Fruit fly (Drosophila melanogaster) whole organism, embryonic: Measurements from ENCODE around the gene sdt.
A peak's percentile ranks its signal among the peaks of the same experiment; 100 is the strongest.

Experiments used
- Abd-B ChIP-seq: fragments of 200-800 bp; sonication (Bioruptor generic); optimal IDR thresholded peaks from 2 replicates; lab custom pipeline; 2018; ENCODE audit warnings: missing biosample characterization, mild to moderate bottlenecking, missing genetic modification characterization, moderate library complexity
- Atf3 ChIP-seq: fragments of 200-800 bp; sonication (Bioruptor generic); optimal IDR thresholded peaks from 3 replicates; lab custom pipeline; 2016; ENCODE audit warnings: missing biosample characterization, missing genetic modification characterization
- B-H2 ChIP-seq: fragments of 200-800 bp; sonication (Bioruptor generic); optimal IDR thresholded peaks from 2 replicates; lab custom pipeline; 2018; ENCODE audit warnings: missing biosample characterization, mild to moderate bottlenecking, missing genetic modification characterization
- Bdp1 ChIP-seq: fragments of 200-800 bp; sonication (Bioruptor generic); optimal IDR thresholded peaks from 3 replicates; lab custom pipeline; 2016; ENCODE audit warnings: missing biosample characterization, missing genetic modification characterization
- Blimp-1 ChIP-seq: fragments of 200-800 bp; sonication (Bioruptor generic); optimal IDR thresholded peaks from 3 replicates; lab custom pipeline; 2018; ENCODE audit warnings: missing biosample characterization, missing genetic modification characterization, mild to moderate bottlenecking, moderate library complexity, missing genetic modification reagents
- CG10462 ChIP-seq: fragments of 200-800 bp; sonication (Bioruptor generic); optimal IDR thresholded peaks from 2 replicates; lab custom pipeline; 2016; ENCODE audit warnings: missing biosample characterization, missing genetic modification characterization
- CG10959 ChIP-seq: fragments of 200-800 bp; sonication (Bioruptor generic); IDR thresholded peaks from 2 replicates; pipeline ENCODE4 v1.3.6; 2022; ENCODE audit warnings: missing biosample characterization, missing genetic modification characterization
- CG11695 ChIP-seq: fragments of 200-800 bp; sonication (Bioruptor generic); IDR thresholded peaks from 3 replicates; pipeline ENCODE4 v1.3.6; 2022; ENCODE audit warnings: missing biosample characterization, missing genetic modification characterization
- CG12744 ChIP-seq: fragments of 200-800 bp; sonication (Bioruptor generic); optimal IDR thresholded peaks from 2 replicates; lab custom pipeline; 2016; ENCODE audit warnings: missing biosample characterization, missing genetic modification characterization
- CG13624 ChIP-seq: fragments of 200-800 bp; sonication (Bioruptor generic); optimal IDR thresholded peaks from 2 replicates; lab custom pipeline; 2016; ENCODE audit warnings: missing biosample characterization, missing genetic modification characterization
- CG13775 ChIP-seq: fragments of 200-800 bp; sonication (Bioruptor generic); optimal IDR thresholded peaks from 3 replicates; lab custom pipeline; 2017; ENCODE audit warnings: missing biosample characterization, mild to moderate bottlenecking, missing genetic modification characterization
- CG14014 ChIP-seq: fragments of 200-800 bp; sonication (Bioruptor generic); IDR thresholded peaks from 2 replicates; pipeline ENCODE4 v1.3.6; 2022; ENCODE audit warnings: missing biosample characterization, missing genetic modification characterization
- CG15514 ChIP-seq: fragments of 200-800 bp; sonication (Bioruptor generic); optimal IDR thresholded peaks from 3 replicates; lab custom pipeline; 2017; ENCODE audit warnings: missing biosample characterization, missing genetic modification characterization, mild to moderate bottlenecking, moderate library complexity, missing genetic modification reagents
- CG17912 ChIP-seq: fragments of 200-800 bp; sonication (Bioruptor generic); optimal IDR thresholded peaks from 2 replicates; lab custom pipeline; 2018; ENCODE audit warnings: missing biosample characterization, mild to moderate bottlenecking, missing genetic modification characterization
- CG31441 ChIP-seq: fragments of 200-800 bp; sonication (Bioruptor generic); IDR thresholded peaks from 2 replicates; pipeline ENCODE4 v1.3.6; 2022; ENCODE audit warnings: missing biosample characterization, missing genetic modification characterization
- CG33213 ChIP-seq: fragments of 200-800 bp; sonication (Bioruptor generic); optimal IDR thresholded peaks from 3 replicates; lab custom pipeline; 2016; ENCODE audit warnings: missing biosample characterization, missing genetic modification characterization
- CG3838 ChIP-seq: fragments of 200-800 bp; sonication (Bioruptor generic); optimal IDR thresholded peaks from 3 replicates; lab custom pipeline; 2016; ENCODE audit warnings: missing biosample characterization, missing genetic modification characterization
- CG4424 ChIP-seq: fragments of 200-800 bp; sonication (Bioruptor generic); optimal IDR thresholded peaks from 3 replicates; lab custom pipeline; 2016; ENCODE audit warnings: missing biosample characterization, missing genetic modification characterization
- CG7987 ChIP-seq: fragments of 200-800 bp; sonication (Bioruptor generic); optimal IDR thresholded peaks from 2 replicates; lab custom pipeline; 2018; ENCODE audit warnings: missing biosample characterization, mild to moderate bottlenecking, missing genetic modification characterization, moderate library complexity
- D19B ChIP-seq: fragments of 200-800 bp; sonication (Bioruptor generic); optimal IDR thresholded peaks from 2 replicates; lab custom pipeline; 2017; ENCODE audit warnings: missing biosample characterization, mild to moderate bottlenecking, missing genetic modification characterization
- Deaf1 ChIP-seq: fragments of 200-800 bp; optimal IDR thresholded peaks from 3 replicates; lab custom pipeline; 2019; ENCODE audit warnings: missing biosample characterization, mild to moderate bottlenecking, missing genetic modification characterization, moderate library complexity
- E2f1 ChIP-seq: fragments of 200-800 bp; sonication (Bioruptor generic); IDR thresholded peaks from 2 replicates; pipeline ENCODE4 v1.3.6; 2022; ENCODE audit warnings: missing biosample characterization, missing genetic modification characterization
- Fer3 ChIP-seq: fragments of 200-800 bp; sonication (Bioruptor generic); optimal IDR thresholded peaks from 2 replicates; lab custom pipeline; 2018; ENCODE audit warnings: missing biosample characterization, mild to moderate bottlenecking, missing genetic modification characterization, moderate library complexity
- H2.0 ChIP-seq: fragments of 200-800 bp; sonication (Bioruptor generic); IDR thresholded peaks from 2 replicates; pipeline ENCODE4 v1.3.6; 2022; ENCODE audit warnings: missing biosample characterization, missing genetic modification characterization
- Hey ChIP-seq: fragments of 200-800 bp; sonication (Bioruptor generic); optimal IDR thresholded peaks from 3 replicates; lab custom pipeline; 2018; ENCODE audit warnings: missing biosample characterization, mild to moderate bottlenecking, missing genetic modification characterization
- Jarid2 ChIP-seq: fragments of 200-800 bp; sonication (Bioruptor generic); optimal IDR thresholded peaks from 3 replicates; lab custom pipeline; 2017; ENCODE audit warnings: mild to moderate bottlenecking, missing biosample characterization, missing genetic modification reagents, missing genetic modification characterization
- Lim3 ChIP-seq: fragments of 200-800 bp; sonication (Bioruptor generic); IDR thresholded peaks from 2 replicates; pipeline ENCODE4 v1.3.6; 2022; ENCODE audit warnings: missing biosample characterization, missing genetic modification characterization
- Nf-YA ChIP-seq: fragments of 200-800 bp; sonication (Bioruptor generic); IDR thresholded peaks from 2 replicates; pipeline ENCODE4 v1.3.6; 2022; ENCODE audit warnings: missing biosample characterization, missing genetic modification characterization
- Oaz ChIP-seq: fragments of 200-800 bp; sonication (Bioruptor generic); IDR thresholded peaks from 2 replicates; pipeline ENCODE4 v1.3.6; 2022; ENCODE audit warnings: missing biosample characterization, missing genetic modification characterization
- Sin3A ChIP-seq: fragments of >200 bp; optimal IDR thresholded peaks from 2 replicates; lab custom pipeline; 2018
- Vsx1 ChIP-seq: fragments of 200-800 bp; sonication (Bioruptor generic); optimal IDR thresholded peaks from 2 replicates; lab custom pipeline; 2017; ENCODE audit warnings: missing biosample characterization, mild to moderate bottlenecking, missing genetic modification characterization, missing genetic modification reagents
- Xrp1 ChIP-seq: fragments of 200-800 bp; sonication (Bioruptor generic); IDR thresholded peaks from 2 replicates; pipeline ENCODE4 v1.3.6; 2022; ENCODE audit warnings: missing biosample characterization, missing genetic modification characterization
- YL-1 ChIP-seq: fragments of 200-800 bp; sonication (Bioruptor generic); optimal IDR thresholded peaks from 3 replicates; lab custom pipeline; 2017; ENCODE audit warnings: missing biosample characterization, mild to moderate bottlenecking, missing genetic modification characterization
- ab ChIP-seq: fragments of 200-800 bp; sonication (Bioruptor generic); optimal IDR thresholded peaks from 2 replicates; lab custom pipeline; 2016; ENCODE audit warnings: missing biosample characterization, missing genetic modification characterization
- amos ChIP-seq: fragments of 200-800 bp; sonication (Bioruptor generic); IDR thresholded peaks from 2 replicates; pipeline ENCODE4 v1.3.6; 2022; ENCODE audit warnings: missing biosample characterization, missing genetic modification characterization; ENCODE audit not compliant: partially characterized antibody
- ap ChIP-seq: fragments of 200-800 bp; sonication (Bioruptor generic); IDR thresholded peaks from 2 replicates; pipeline ENCODE4 v1.3.6; 2022; ENCODE audit warnings: missing biosample characterization, missing genetic modification characterization
- bab2 ChIP-seq: fragments of 200-800 bp; sonication (Bioruptor generic); optimal IDR thresholded peaks from 2 replicates; lab custom pipeline; 2016; ENCODE audit warnings: missing biosample characterization, missing genetic modification characterization
- caup ChIP-seq: fragments of 200-800 bp; sonication (Bioruptor generic); optimal IDR thresholded peaks from 3 replicates; lab custom pipeline; 2017; ENCODE audit warnings: missing biosample characterization, mild to moderate bottlenecking, missing genetic modification characterization, moderate library complexity; ENCODE audit not compliant: severe bottlenecking
- crp ChIP-seq, 2 experiments: fragments of 200-800 bp; sonication (Bioruptor generic); optimal IDR thresholded peaks; 2 replicates in 1 of 2; 3 replicates in 1 of 2; lab custom pipeline; 2017; ENCODE audit warnings: missing biosample characterization in 2 of 2, missing genetic modification characterization in 2 of 2, mild to moderate bottlenecking in 1 of 2, moderate library complexity in 1 of 2
- danr ChIP-seq: fragments of 200-800 bp; sonication (Bioruptor generic); IDR thresholded peaks from 2 replicates; pipeline ENCODE4 v1.3.6; 2022; ENCODE audit warnings: missing biosample characterization, missing genetic modification characterization
- dmrt11E ChIP-seq: fragments of 200-800 bp; sonication (Bioruptor generic); optimal IDR thresholded peaks from 3 replicates; lab custom pipeline; 2018; ENCODE audit warnings: missing biosample characterization, mild to moderate bottlenecking, missing genetic modification characterization, moderate library complexity
- gro ChIP-seq: fragments of 200-800 bp; sonication (Bioruptor generic); optimal IDR thresholded peaks from 2 replicates; lab custom pipeline; 2016; ENCODE audit warnings: missing biosample characterization, missing genetic modification characterization
- luna ChIP-seq: fragments of 200-800 bp; sonication (Bioruptor generic); optimal IDR thresholded peaks from 2 replicates; lab custom pipeline; 2016; ENCODE audit warnings: missing biosample characterization, missing genetic modification characterization
- nau ChIP-seq: fragments of 200-800 bp; sonication (Bioruptor generic); optimal IDR thresholded peaks from 3 replicates; lab custom pipeline; 2017; ENCODE audit warnings: missing biosample characterization, mild to moderate bottlenecking, missing genetic modification characterization, missing genetic modification reagents
- nerfin-1 ChIP-seq: fragments of 200-800 bp; sonication (Bioruptor generic); optimal IDR thresholded peaks from 3 replicates; lab custom pipeline; 2019; ENCODE audit warnings: missing biosample characterization, mild to moderate bottlenecking, missing genetic modification characterization, moderate library complexity
- pros ChIP-seq: fragments of 200-800 bp; sonication (Bioruptor generic); optimal IDR thresholded peaks from 3 replicates; lab custom pipeline; 2019; ENCODE audit warnings: missing biosample characterization, mild to moderate bottlenecking, missing genetic modification characterization, moderate library complexity
- stc ChIP-seq: fragments of 200-800 bp; sonication (Bioruptor generic); IDR thresholded peaks from 2 replicates; pipeline ENCODE4 v1.3.6; 2022; ENCODE audit warnings: missing biosample characterization, missing genetic modification characterization
- sug ChIP-seq: fragments of 200-800 bp; optimal IDR thresholded peaks from 2 replicates; lab custom pipeline; 2019; ENCODE audit warnings: missing biosample characterization, mild to moderate bottlenecking, missing genetic modification characterization, moderate library complexity
- tx ChIP-seq: fragments of 200-800 bp; sonication (Bioruptor generic); optimal IDR thresholded peaks from 2 replicates; lab custom pipeline; 2016; ENCODE audit warnings: missing biosample characterization, missing genetic modification characterization
- usp ChIP-seq: fragments of >200 bp; optimal IDR thresholded peaks from 2 replicates; lab custom pipeline; 2017; ENCODE audit warnings: missing biosample characterization, missing genetic modification characterization
- zen ChIP-seq: fragments of 200-800 bp; sonication (Bioruptor generic); optimal IDR thresholded peaks from 3 replicates; lab custom pipeline; 2018; ENCODE audit warnings: missing biosample characterization, mild to moderate bottlenecking, missing genetic modification characterization, moderate library complexity

The sdt gene

dm6 chrX:8271363-8272061 is 93.2 kb downstream of the sdt start, which contains the start of gene Corp (continued):
- no peak for TF ChIP-seq B-H2 (GFP tag; lab: Kevin White, UChicago)
- no peak for TF ChIP-seq Abd-B (GFP tag; lab: Kevin White, UChicago)
- TF ChIP-seq D19B (GFP tag; lab: Kevin White, UChicago): no peak
- TF ChIP-seq Lim3: no peak
- TF ChIP-seq CG11695: no peak; the same call in 2 of the 3 replicates
- no peak for TF ChIP-seq usp (GFP tag; lab: Kevin White, UChicago)
- TF ChIP-seq CG10462 (GFP tag; lab: Kevin White, UChicago): no peak
- no peak for TF ChIP-seq CG14014
- TF ChIP-seq amos (GFP tag; lab: Robert Waterston, UW): no peak
- TF ChIP-seq Hey (tag; lab: Kevin White, UChicago): no peak
- no peak for TF ChIP-seq CG13775 (GFP tag; lab: Kevin White, UChicago)
- TF ChIP-seq CG12744: no peak
- peak; percentile 48; the same call in 1 of the 2 replicates for TF ChIP-seq Xrp1 (GFP tag; lab: Robert Waterston, UW)
- no peak for TF ChIP-seq danr (GFP tag; lab: Robert Waterston, UW)
- no peak for TF ChIP-seq ap (GFP tag; lab: Robert Waterston, UW)
- TF ChIP-seq tx (GFP tag; lab: Kevin White, UChicago): no peak
- no peak for TF ChIP-seq CG13624 (GFP tag; lab: Kevin White, UChicago)
- no peak for TF ChIP-seq CG3838
- no peak for TF ChIP-seq CG33213 (GFP tag; lab: Kevin White, UChicago)
- no peak for TF ChIP-seq Sin3A (lab: Kevin White, UChicago)
- TF ChIP-seq Vsx1 (GFP tag; lab: Kevin White, UChicago): no peak
- TF ChIP-seq luna (GFP tag; lab: Kevin White, UChicago): no peak
- peak; percentile 16 for TF ChIP-seq Deaf1 (tag; lab: Kevin White, UChicago)
- TF ChIP-seq CG7987 (GFP tag; lab: Kevin White, UChicago): no peak
- TF ChIP-seq bab2 (GFP tag; lab: Kevin White, UChicago): no peak
- no peak for TF ChIP-seq crp (GFP tag; optimal IDR thresholded peaks at IDR 0.05; lab: Kevin White, UChicago)
- no peak for TF ChIP-seq gro (GFP tag; lab: Kevin White, UChicago)
- TF ChIP-seq Atf3 (GFP tag; lab: Kevin White, UChicago): no peak
- no peak for TF ChIP-seq H2.0 (GFP tag; lab: Robert Waterston, UW)
- no peak for TF ChIP-seq Bdp1 (GFP tag; lab: Kevin White, UChicago)
- no peak for TF ChIP-seq Fer3 (tag; lab: Kevin White, UChicago)
- TF ChIP-seq pros: peak; percentile 56
- TF ChIP-seq Blimp-1: peak; percentile 49
- TF ChIP-seq YL-1 (GFP tag; lab: Kevin White, UChicago): no peak
- TF ChIP-seq E2f1: no peak
- peak; percentile 62 for TF ChIP-seq CG31441 (GFP tag; lab: Robert Waterston, UW)
- peak; percentile 27 for TF ChIP-seq CG15514
- TF ChIP-seq stc (GFP tag; lab: Robert Waterston, UW): peak; percentile 54
- TF ChIP-seq zen (tag; lab: Kevin White, UChicago): no peak
- TF ChIP-seq sug (tag; lab: Kevin White, UChicago): no peak
- TF ChIP-seq caup (GFP tag; lab: Kevin White, UChicago): no peak
- TF ChIP-seq CG4424 (GFP tag; lab: Kevin White, UChicago): peak; percentile 26
- TF ChIP-seq dmrt11E (tag; lab: Kevin White, UChicago): peak; percentile 3
- no peak for TF ChIP-seq Nf-YA (GFP tag; lab: Robert Waterston, UW)
- TF ChIP-seq CG10959 (GFP tag; lab: Robert Waterston, UW): no peak
- TF ChIP-seq Jarid2 (GFP tag; lab: Kevin White, UChicago): no peak
- TF ChIP-seq nau (GFP tag; lab: Kevin White, UChicago): no peak
- TF ChIP-seq Oaz (GFP tag; lab: Robert Waterston, UW): no peak
- TF ChIP-seq CG17912 (GFP tag; lab: Kevin White, UChicago): no peak
- TF ChIP-seq ab: no peak
- TF ChIP-seq nerfin-1 (tag; lab: Kevin White, UChicago): no peak
